Worm (Caenorhabditis elegans) whole organism, midembryonic: ENCODE data around the gene F52D10.4.

Experiments used
- cog-1 ChIP-seq: sonication (generic microtip); optimal IDR thresholded peaks from 2 replicates; lab custom pipeline; 2016; ENCODE audit warnings: missing genetic modification characterization, missing compliant biosample characterization
- flt-1 ChIP-seq: fragments of 200-800 bp; sonication (Bioruptor generic); IDR thresholded peaks from 2 replicates; pipeline ENCODE4 v1.3.6; 2022; ENCODE audit warnings: missing genetic modification characterization, missing compliant biosample characterization
- klf-2 ChIP-seq: fragments of 200-800 bp; sonication (Bioruptor generic); conservative IDR thresholded peaks from 2 replicates; pipeline ENCODE4 v1.3.6; 2022; ENCODE audit warnings: missing genetic modification reagents, missing genetic modification characterization, missing compliant biosample characterization
- med-1 ChIP-seq: sonication (generic microtip); optimal IDR thresholded peaks from 2 replicates; lab custom pipeline; 2017; ENCODE audit warnings: missing genetic modification characterization, mild to moderate bottlenecking, missing compliant biosample characterization, antibody characterized with exemption, missing genetic modification reagents; ENCODE audit not compliant: insufficient read depth
- tab-1 ChIP-seq: fragments of 200-800 bp; sonication (Bioruptor generic); IDR thresholded peaks from 2 replicates; pipeline ENCODE4 v1.3.6; 2022; ENCODE audit warnings: missing genetic modification characterization, missing compliant biosample characterization
- ztf-29 ChIP-seq: fragments of 200-800 bp; sonication (Bioruptor generic); IDR thresholded peaks from 2 replicates; pipeline ENCODE4 v1.3.6; 2022; ENCODE audit warnings: missing genetic modification reagents, missing genetic modification characterization, missing compliant biosample characterization

DNA sequence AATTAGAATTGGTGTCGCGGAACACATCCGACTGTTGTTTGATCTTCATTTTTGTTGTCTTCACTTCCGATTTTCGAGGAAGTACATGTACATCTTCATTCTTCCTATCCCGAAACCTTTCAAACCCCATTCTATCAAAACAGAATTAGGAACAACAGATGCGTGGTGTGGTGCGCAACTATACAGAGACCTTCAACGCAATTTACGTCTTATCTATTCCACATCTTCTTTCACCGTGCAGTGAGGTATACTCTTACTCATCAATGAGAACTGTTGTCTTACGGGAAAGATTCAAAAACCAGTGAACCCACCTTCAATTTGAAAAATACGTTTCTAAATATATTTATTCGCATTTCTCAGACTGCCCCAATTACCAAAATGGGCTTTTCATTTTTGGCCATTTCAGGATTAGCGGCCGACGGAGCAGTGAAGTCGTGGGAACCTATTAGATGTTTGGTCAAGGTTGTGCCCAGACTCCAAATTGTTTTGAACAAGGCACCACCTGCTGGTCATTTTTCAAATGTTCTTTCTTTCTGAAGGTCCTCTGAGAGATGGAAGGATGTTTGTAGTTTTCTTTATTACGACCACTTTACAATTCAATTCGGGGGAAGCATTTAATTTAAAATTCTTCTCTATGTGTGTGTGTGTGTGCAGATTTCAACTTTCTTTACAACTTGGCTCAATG, 10.3 kb upstream of the F52D10.4 start:
- no peak for TF ChIP-seq cog-1 (tag; lab: Kevin White, UChicago)
- no peak for TF ChIP-seq ztf-29 (GFP tag; lab: Robert Waterston, UW)
- TF ChIP-seq klf-2 (GFP tag; lab: Robert Waterston, UW) = no peak
- TF ChIP-seq flt-1 (GFP tag; lab: Robert Waterston, UW) = no peak
- TF ChIP-seq med-1 (GFP tag; lab: Kevin White, UChicago) = no peak
- TF ChIP-seq tab-1 (GFP tag; lab: Robert Waterston, UW) = no peak
